Fruit fly (Drosophila melanogaster): ENCODE measurements around the gene CG16775.

Gene CG16775

DNA sequence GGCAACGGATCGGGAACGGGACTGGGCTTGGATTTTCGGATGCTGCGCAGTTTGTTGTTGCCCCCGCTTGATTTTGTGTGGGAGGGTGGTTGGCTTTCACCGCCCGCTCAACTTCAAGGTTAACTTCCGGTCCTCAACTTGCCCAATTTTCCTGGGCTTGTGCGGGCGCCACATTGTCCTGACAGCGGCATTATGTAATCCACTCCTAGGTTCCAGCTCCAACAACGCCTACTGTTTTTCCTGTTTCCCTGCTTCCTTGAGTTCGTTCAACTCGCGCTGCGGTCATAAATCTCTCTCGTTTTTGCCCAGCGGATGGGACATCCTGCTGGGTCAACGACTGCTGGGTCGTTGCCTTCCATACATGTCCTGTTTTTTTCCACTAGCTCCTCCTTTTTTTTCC lies 45.4 kb upstream of the CG16775 start:
- TF ChIP-seq fd59A (GFP tag; optimal IDR thresholded peaks at IDR 0.05), result no peak
- no peak for TF ChIP-seq CG1621 (tag; optimal IDR thresholded peaks at IDR 0.05)
- no peak for TF ChIP-seq CG10631 (GFP tag; optimal IDR thresholded peaks at IDR 0.05)
- TF ChIP-seq svp (GFP tag), result no peak
- no peak for TF ChIP-seq Hr38 (GFP tag; optimal IDR thresholded peaks at IDR 0.05)

dm6 chr3L:17929697-17930581 lies 43.5 kb upstream of the CG16775 start:
- TF ChIP-seq svp (GFP tag) (peak; percentile 23), CG6163 (GFP tag; IDR thresholded peaks at IDR 0.05) (no peak), Eip93F (GFP tag; optimal IDR thresholded peaks at IDR 0.05) (no peak), ss (GFP tag; optimal IDR thresholded peaks at IDR 0.05) (no peak), Eip75B (GFP tag; optimal IDR thresholded peaks at IDR 0.05) (no peak), CG7368 (GFP tag; optimal IDR thresholded peaks at IDR 0.05) (no peak)

DNA sequence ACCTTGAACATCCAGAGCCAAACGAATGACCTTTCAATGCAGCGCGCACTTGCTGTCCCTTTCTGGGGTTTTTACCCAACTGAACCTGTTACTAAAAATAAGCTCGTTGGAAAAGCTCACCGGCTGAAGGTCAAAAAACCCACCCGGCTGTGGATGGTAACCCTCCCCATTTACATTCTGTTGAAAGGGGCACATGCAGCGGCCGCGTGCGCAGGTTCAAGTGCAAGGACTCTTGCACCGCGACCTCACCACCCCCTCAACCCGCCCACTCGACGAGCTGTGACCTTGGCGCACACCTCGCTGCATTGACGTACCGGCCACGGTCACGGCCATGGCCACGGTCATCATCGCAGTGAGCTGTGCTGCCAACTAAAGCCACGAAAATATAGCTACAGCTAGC lies 41.7 kb upstream of the CG16775 start:
- TF ChIP-seq Met (GFP tag; optimal IDR thresholded peaks at IDR 0.05) (no peak), dac (GFP tag; optimal IDR thresholded peaks at IDR 0.05) (no peak), svp (GFP tag) (peak; percentile 59), fd85E (GFP tag; optimal IDR thresholded peaks at IDR 0.05) (no peak)

DNA sequence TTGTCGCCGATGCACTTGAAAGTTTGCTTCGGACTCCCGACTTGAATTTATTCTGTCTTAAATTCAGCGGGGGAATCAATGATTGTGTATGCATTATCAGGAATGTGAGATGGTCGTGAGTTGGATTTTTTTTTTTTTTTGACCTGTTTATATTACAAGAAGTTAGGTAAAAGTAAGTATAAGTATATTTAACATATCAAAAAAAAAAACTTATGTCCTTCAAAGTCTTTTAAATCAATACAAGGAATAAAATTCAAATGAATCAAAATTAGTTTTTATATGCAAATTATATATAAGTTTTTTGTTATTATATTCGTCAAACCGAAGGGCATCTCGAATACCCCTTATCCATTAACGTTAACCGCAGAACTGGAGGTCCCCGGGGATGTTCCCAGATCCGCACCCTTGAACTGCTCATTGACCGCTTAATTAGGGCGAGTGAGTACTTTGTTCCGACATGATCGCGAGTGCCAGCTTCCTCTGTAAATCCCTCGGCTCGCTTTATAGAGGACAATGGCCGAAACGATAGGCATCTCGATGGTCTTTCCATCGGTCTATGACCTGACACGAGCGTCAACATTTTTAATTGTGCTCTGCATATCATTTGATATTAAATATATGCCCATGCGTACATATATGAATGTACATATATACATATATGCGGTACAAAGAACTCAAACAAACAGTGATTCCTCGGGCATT lies 40.3 kb upstream of the CG16775 start:
- no peak for TF ChIP-seq CG6276 (GFP tag; optimal IDR thresholded peaks at IDR 0.05)
- peak; percentile 54 for TF ChIP-seq CG10631 (GFP tag; optimal IDR thresholded peaks at IDR 0.05)
- peak; percentile 20 for TF ChIP-seq CG6792 (GFP tag; optimal IDR thresholded peaks at IDR 0.05)
- TF ChIP-seq fd59A (GFP tag; optimal IDR thresholded peaks at IDR 0.05), result no peak
- TF ChIP-seq cyc (GFP tag; optimal IDR thresholded peaks at IDR 0.05), result peak; percentile 8
- peak; percentile 7 for TF ChIP-seq CG7368 (GFP tag; optimal IDR thresholded peaks at IDR 0.05)
- peak; percentile 87 for TF ChIP-seq Eip78C (GFP tag)
- TF ChIP-seq esn (GFP tag; optimal IDR thresholded peaks at IDR 0.05), result peak; percentile 51
- TF ChIP-seq lz (GFP tag; optimal IDR thresholded peaks at IDR 0.05), result no peak
- peak; percentile 56 for TF ChIP-seq dsx (GFP tag; optimal IDR thresholded peaks at IDR 0.05; ENCODE audit: poor library complexity, severe bottlenecking)
- TF ChIP-seq fd85E (GFP tag; optimal IDR thresholded peaks at IDR 0.05), result no peak
- no peak for TF ChIP-seq eg (GFP tag; IDR thresholded peaks at IDR 0.05)
- no peak for TF ChIP-seq Blimp-1 (GFP tag; optimal IDR thresholded peaks at IDR 0.05)
- TF ChIP-seq CG4318 (GFP tag; optimal IDR thresholded peaks at IDR 0.05), result no peak
- peak; percentile 90 for TF ChIP-seq svp (GFP tag)
- no peak for TF ChIP-seq Smox (GFP tag; optimal IDR thresholded peaks at IDR 0.05)
- 0 out of 3 replicates have a peak, but pooled peaks have one; percentile 12 for TF ChIP-seq CG6163 (GFP tag; IDR thresholded peaks at IDR 0.05)
- no peak for TF ChIP-seq Lpt (GFP tag; optimal IDR thresholded peaks at IDR 0.05)
- TF ChIP-seq topi (GFP tag; optimal IDR thresholded peaks at IDR 0.05), result peak; percentile 21
- peak; percentile 49 for TF ChIP-seq CG3919 (GFP tag; optimal IDR thresholded peaks at IDR 0.05)
- TF ChIP-seq Hr39 (GFP tag; optimal IDR thresholded peaks at IDR 0.05), result no peak
- TF ChIP-seq Gug (GFP tag; IDR thresholded peaks at IDR 0.05), result no peak
- TF ChIP-seq Sox102F (GFP tag; optimal IDR thresholded peaks at IDR 0.05), result no peak
- TF ChIP-seq Hr4 (GFP tag; optimal IDR thresholded peaks at IDR 0.05), result no peak
- peak; percentile 47 for TF ChIP-seq Sox14 (GFP tag; optimal IDR thresholded peaks at IDR 0.05)
- peak; percentile 65 for TF ChIP-seq Ets96B (tag; optimal IDR thresholded peaks at IDR 0.05)
- no peak for TF ChIP-seq CG15336 (GFP tag; IDR thresholded peaks at IDR 0.05)
- TF ChIP-seq CG1621 (tag; optimal IDR thresholded peaks at IDR 0.05), result no peak
- peak; percentile 36 for TF ChIP-seq net (GFP tag; optimal IDR thresholded peaks at IDR 0.05)
- TF ChIP-seq Ets21C (GFP tag; optimal IDR thresholded peaks at IDR 0.05), result no peak
- TF ChIP-seq CG6808 (GFP tag; optimal IDR thresholded peaks at IDR 0.05), result peak; percentile 58
- TF ChIP-seq CG32006 (GFP tag; optimal IDR thresholded peaks at IDR 0.05), result peak; percentile 5
- TF ChIP-seq CG6854 (GFP tag; optimal IDR thresholded peaks at IDR 0.05), result no peak
- TF ChIP-seq CG16779 (tag; optimal IDR thresholded peaks at IDR 0.05), result no peak
- TF ChIP-seq pdm3 (GFP tag; optimal IDR thresholded peaks at IDR 0.05), result peak; percentile 48
- no peak for TF ChIP-seq Hr38 (GFP tag; optimal IDR thresholded peaks at IDR 0.05)
- no peak for TF ChIP-seq CG8119 (GFP tag; IDR thresholded peaks at IDR 0.05)

Measured in whole organism, prepupa.